Fruit fly (Drosophila melanogaster): ENCODE measurements around the gene CG14439.

- no peak for TF ChIP-seq CG8478 (optimal IDR thresholded peaks at IDR 0.05)
- TF ChIP-seq CTCF (optimal IDR thresholded peaks at IDR 0.05): no peak
These were observed 46.3 kb upstream of the CG14439 start for dm6 chrX:6700990-6701530.
